Worm (Caenorhabditis elegans) whole organism, late embryonic: ENCODE measurements around the gene T27A1.3.

Experiments used
- C08G9.2 ChIP-seq: sonication (generic microtip); optimal IDR thresholded peaks from 2 replicates; lab custom pipeline; 2016; ENCODE audit warnings: mild to moderate bottlenecking, missing genetic modification characterization, moderate library complexity, missing compliant biosample characterization
- F13H6.1 ChIP-seq: sonication (generic microtip); optimal IDR thresholded peaks from 2 replicates; lab custom pipeline; 2016; ENCODE audit warnings: missing genetic modification characterization, missing compliant biosample characterization
- K02D7.2 ChIP-seq: sonication (generic microtip); optimal IDR thresholded peaks from 2 replicates; lab custom pipeline; 2017; ENCODE audit warnings: mild to moderate bottlenecking, missing genetic modification characterization, missing compliant biosample characterization
- K09A11.1 ChIP-seq: sonication (generic microtip); optimal IDR thresholded peaks from 2 replicates; lab custom pipeline; 2017; ENCODE audit warnings: antibody characterized with exemption, mild to moderate bottlenecking, missing genetic modification characterization, missing compliant biosample characterization; ENCODE audit not compliant: insufficient read depth
- T23F11.4 ChIP-seq: fragments of 200-800 bp; sonication (Bioruptor generic); optimal IDR thresholded peaks from 2 replicates; lab custom pipeline; 2018; ENCODE audit warnings: mild to moderate bottlenecking, missing genetic modification characterization, missing compliant biosample characterization
- Y22D7AL.16 ChIP-seq: sonication (generic microtip); optimal IDR thresholded peaks from 2 replicates; lab custom pipeline; 2016; ENCODE audit warnings: missing genetic modification characterization, missing compliant biosample characterization
- ceh-14 ChIP-seq: sonication (generic microtip); optimal IDR thresholded peaks from 2 replicates; lab custom pipeline; 2016; ENCODE audit warnings: missing genotype, missing genetic modification characterization, missing compliant biosample characterization
- ceh-18 ChIP-seq: sonication (generic microtip); optimal IDR thresholded peaks from 2 replicates; lab custom pipeline; 2016; ENCODE audit warnings: missing genetic modification characterization, missing compliant biosample characterization
- ceh-19 ChIP-seq: fragments of 200-800 bp; sonication (Bioruptor generic); optimal IDR thresholded peaks from 2 replicates; lab custom pipeline; 2018; ENCODE audit warnings: mild to moderate bottlenecking, missing genetic modification characterization, missing compliant biosample characterization
- ceh-24 ChIP-seq: sonication (generic microtip); optimal IDR thresholded peaks from 2 replicates; lab custom pipeline; 2016; ENCODE audit warnings: mild to moderate bottlenecking, missing genetic modification characterization, missing compliant biosample characterization
- ceh-31 ChIP-seq: sonication (generic microtip); optimal IDR thresholded peaks from 2 replicates; lab custom pipeline; 2016; ENCODE audit warnings: missing genetic modification characterization, missing compliant biosample characterization
- ceh-6 ChIP-seq: fragments of 200-800 bp; sonication (Bioruptor generic); optimal IDR thresholded peaks from 2 replicates; lab custom pipeline; 2018; ENCODE audit warnings: mild to moderate bottlenecking, missing genetic modification characterization, missing compliant biosample characterization
- dmd-4 ChIP-seq: sonication (generic microtip); optimal IDR thresholded peaks from 2 replicates; lab custom pipeline; 2016; ENCODE audit warnings: borderline replicate concordance, missing genetic modification characterization, missing compliant biosample characterization
- elt-2 ChIP-seq: sonication (generic microtip); optimal IDR thresholded peaks from 2 replicates; lab custom pipeline; 2016; ENCODE audit warnings: missing genetic modification reagents, missing genetic modification characterization, missing compliant biosample characterization
- ets-4 ChIP-seq: sonication (generic microtip); optimal IDR thresholded peaks from 2 replicates; lab custom pipeline; 2016; ENCODE audit warnings: missing genetic modification characterization, missing compliant biosample characterization
- fax-1 ChIP-seq: sonication (generic microtip); optimal IDR thresholded peaks from 2 replicates; lab custom pipeline; 2016; ENCODE audit warnings: missing genotype, missing genetic modification characterization, missing compliant biosample characterization
- fkh-6 ChIP-seq: sonication (generic microtip); optimal IDR thresholded peaks from 2 replicates; lab custom pipeline; 2016; ENCODE audit warnings: missing genetic modification characterization, missing compliant biosample characterization
- gmeb-2 ChIP-seq: sonication (generic microtip); optimal IDR thresholded peaks from 2 replicates; lab custom pipeline; 2016; ENCODE audit warnings: missing genetic modification characterization, inconsistent platforms, missing compliant biosample characterization
- hlh-13 ChIP-seq: fragments of 200-800 bp; sonication (Bioruptor generic); optimal IDR thresholded peaks from 2 replicates; lab custom pipeline; 2018; ENCODE audit warnings: mild to moderate bottlenecking, missing genetic modification characterization, missing compliant biosample characterization
- hlh-6 ChIP-seq: sonication (generic microtip); optimal IDR thresholded peaks from 2 replicates; lab custom pipeline; 2016; ENCODE audit warnings: missing genotype, missing genetic modification characterization, missing compliant biosample characterization
- lin-11 ChIP-seq: fragments of 200-800 bp; sonication (Bioruptor generic); optimal IDR thresholded peaks from 2 replicates; lab custom pipeline; 2018; ENCODE audit warnings: mild to moderate bottlenecking, missing genetic modification characterization, missing compliant biosample characterization
- nfya-1 ChIP-seq: sonication (generic microtip); optimal IDR thresholded peaks from 2 replicates; lab custom pipeline; 2017; ENCODE audit warnings: missing genetic modification characterization, mild to moderate bottlenecking, missing compliant biosample characterization, antibody characterized with exemption, moderate library complexity
- nhr-232 ChIP-seq: sonication (generic microtip); optimal IDR thresholded peaks from 2 replicates; lab custom pipeline; 2016; ENCODE audit warnings: missing genetic modification characterization, missing compliant biosample characterization
- odd-2 ChIP-seq: sonication (generic microtip); optimal IDR thresholded peaks from 2 replicates; lab custom pipeline; 2017; ENCODE audit warnings: antibody characterized with exemption, mild to moderate bottlenecking, missing genetic modification characterization, missing compliant biosample characterization
- pag-3 ChIP-seq: sonication (generic microtip); optimal IDR thresholded peaks from 2 replicates; lab custom pipeline; 2016; ENCODE audit warnings: missing compliant biosample characterization, missing genetic modification characterization, borderline replicate concordance
- pha-2 ChIP-seq: sonication (generic microtip); optimal IDR thresholded peaks from 2 replicates; lab custom pipeline; 2017; ENCODE audit warnings: mild to moderate bottlenecking, missing genetic modification characterization, missing compliant biosample characterization
- pros-1 ChIP-seq: fragments of 150-350 bp; optimal IDR thresholded peaks from 2 replicates; lab custom pipeline; 2014; ENCODE audit warnings: missing biosample characterization, missing genetic modification reagents, missing genetic modification characterization
- sdc-2 ChIP-seq: sonication (generic microtip); optimal IDR thresholded peaks from 2 replicates; lab custom pipeline; 2016; ENCODE audit warnings: missing genotype, missing genetic modification characterization, missing compliant biosample characterization
- sox-4 ChIP-seq: sonication (generic microtip); optimal IDR thresholded peaks from 2 replicates; lab custom pipeline; 2017; ENCODE audit warnings: mild to moderate bottlenecking, missing genetic modification characterization, inconsistent platforms, missing compliant biosample characterization
- unc-3 ChIP-seq, 2 experiments: fragments of 200-800 bp in 1 of 2; sonication (Bioruptor generic) in 1 of 2; sonication (generic microtip) in 1 of 2; conservative IDR thresholded peaks in 1 of 2; optimal IDR thresholded peaks in 1 of 2; 2 replicates each; pipeline versions ENCODE4 v1.3.6 to Lab custom; 2016 to 2022; ENCODE audit warnings: missing compliant biosample characterization in 2 of 2, missing genetic modification characterization in 2 of 2, missing genetic modification reagents in 1 of 2
- unc-86 ChIP-seq: sonication (generic microtip); optimal IDR thresholded peaks from 2 replicates; lab custom pipeline; 2016; ENCODE audit warnings: missing genetic modification characterization, missing compliant biosample characterization

The T27A1.3 gene

ce11 chrII:511968-512367 is 23.4 kb upstream of the T27A1.3 start:
- no peak for TF ChIP-seq ceh-14 (tag; lab: Kevin White, UChicago)
- TF ChIP-seq unc-3 (GFP tag; conservative IDR thresholded peaks at IDR 0.05; lab: Robert Waterston, UW) = no peak
- TF ChIP-seq unc-3 (tag; optimal IDR thresholded peaks at IDR 0.05; lab: Kevin White, UChicago) = no peak
- no peak for TF ChIP-seq F13H6.1 (tag; lab: Kevin White, UChicago)

- no peak for TF ChIP-seq pha-2 (tag; lab: Kevin White, UChicago)
- no peak for TF ChIP-seq fax-1 (tag; lab: Kevin White, UChicago)
- TF ChIP-seq lin-11 (tag; lab: Kevin White, UChicago) = no peak
These were observed 22.7 kb upstream of the T27A1.3 start for ce11 chrII:512630-513029.

ce11 chrII:515765-516164 is 19.6 kb upstream of the T27A1.3 start, which contains the start of gene mab-9:
Gene mab-9, plus strand, starts transcription at chrII:516024.
- no peak for TF ChIP-seq sox-4 (tag; lab: Kevin White, UChicago)
- no peak for TF ChIP-seq hlh-6 (tag; lab: Kevin White, UChicago)
- peak; percentile 76 for TF ChIP-seq nfya-1 (tag; lab: Kevin White, UChicago)
- no peak for TF ChIP-seq Y22D7AL.16 (tag; lab: Kevin White, UChicago)
- TF ChIP-seq K09A11.1 (tag; lab: Kevin White, UChicago) = no peak
- TF ChIP-seq, all 69 proteins: peak for 1

- TF ChIP-seq elt-2 (tag; lab: Kevin White, UChicago) (peak; percentile 90), ets-4 (tag; lab: Kevin White, UChicago) (no peak)
- TF ChIP-seq, all 69 proteins: peak for 1
These were observed 13.6 kb upstream of the T27A1.3 start for ce11 chrII:521720-522119.

ce11 chrII:522302-522701 is 13.0 kb upstream of the T27A1.3 start, which contains the start of gene slc-36.2:
Gene slc-36.2, plus strand, starts transcription at chrII:522602.
- TF ChIP-seq nhr-232 (tag; lab: Kevin White, UChicago) = no peak
- no peak for TF ChIP-seq unc-3 (GFP tag; conservative IDR thresholded peaks at IDR 0.05; lab: Robert Waterston, UW)
- no peak for TF ChIP-seq unc-3 (tag; optimal IDR thresholded peaks at IDR 0.05; lab: Kevin White, UChicago)
- no peak for TF ChIP-seq K09A11.1 (tag; lab: Kevin White, UChicago)

- TF ChIP-seq ceh-18 (peak; percentile 32), nfya-1 (tag; lab: Kevin White, UChicago) (no peak), C08G9.2 (tag; lab: Kevin White, UChicago) (no peak)
These were observed 9.0 kb upstream of the T27A1.3 start, which contains the start of gene lgc-34 for ce11 chrII:526375-526774. Gene lgc-34, plus strand, starts transcription at chrII:526574.

ce11 chrII:536775-537174 is 1.4 kb downstream of the T27A1.3 start, which contains the start of gene T27A1.2:
Gene T27A1.2, minus strand, starts transcription at chrII:536875.
- TF ChIP-seq dmd-4 (tag; lab: Kevin White, UChicago) (no peak), odd-2 (tag; lab: Kevin White, UChicago) (no peak), ceh-24 (tag; lab: Kevin White, UChicago) (no peak), C08G9.2 (tag; lab: Kevin White, UChicago) (no peak)
- TF ChIP-seq, all 69 proteins: peak for 0

- TF ChIP-seq ceh-14 (tag; lab: Kevin White, UChicago) = no peak
- TF ChIP-seq, all 69 proteins: peak for 0
These were observed 7.1 kb downstream of the T27A1.3 start for ce11 chrII:542416-542815.

ce11 chrII:546405-546804 is 11.1 kb downstream of the T27A1.3 start, which contains the start of gene mlt-10:
Gene mlt-10, plus strand, starts transcription at chrII:546705.
- TF ChIP-seq ceh-18 (no peak), K02D7.2 (tag; lab: Kevin White, UChicago) (no peak), T23F11.4 (GFP tag; lab: Kevin White, UChicago) (no peak), pros-1 (tag; lab: Kevin White, UChicago) (no peak), ceh-6 (GFP tag; lab: Kevin White, UChicago) (no peak), unc-86 (no peak), elt-2 (tag; lab: Kevin White, UChicago) (no peak), ceh-19 (no peak), ceh-31 (tag; lab: Kevin White, UChicago) (no peak), sdc-2 (tag; lab: Kevin White, UChicago) (no peak), ets-4 (tag; lab: Kevin White, UChicago) (no peak), hlh-6 (tag; lab: Kevin White, UChicago) (no peak), odd-2 (tag; lab: Kevin White, UChicago) (no peak), pag-3 (tag; lab: Kevin White, UChicago) (no peak), gmeb-2 (tag; lab: Kevin White, UChicago) (no peak), nhr-232 (tag; lab: Kevin White, UChicago) (no peak), unc-3 (GFP tag; conservative IDR thresholded peaks at IDR 0.05; lab: Robert Waterston, UW) (no peak), unc-3 (tag; optimal IDR thresholded peaks at IDR 0.05; lab: Kevin White, UChicago) (no peak), fkh-6 (tag; lab: Kevin White, UChicago) (no peak), sox-4 (tag; lab: Kevin White, UChicago) (no peak), hlh-13 (GFP tag; lab: Kevin White, UChicago) (no peak)
